Worm (Caenorhabditis elegans) whole organism, L2 larva: ENCODE measurements around the gene paqr-3.

ENCODE experiments used
- C34F6.9 ChIP-seq: fragments of 150-350 bp; optimal IDR thresholded peaks from 2 replicates; lab custom pipeline; 2014; ENCODE audit warnings: missing biosample characterization, missing genetic modification characterization
- F13H6.1 ChIP-seq: sonication (generic microtip); optimal IDR thresholded peaks from 2 replicates; lab custom pipeline; 2016; ENCODE audit warnings: missing genetic modification characterization, missing compliant biosample characterization
- R02D3.7 ChIP-seq: fragments of 150-350 bp; optimal IDR thresholded peaks from 2 replicates; lab custom pipeline; 2014; ENCODE audit warnings: missing biosample characterization, missing genetic modification characterization
- ZK546.5 ChIP-seq: sonication (generic microtip); optimal IDR thresholded peaks from 2 replicates; lab custom pipeline; 2017; ENCODE audit warnings: missing biosample characterization, missing genetic modification characterization
- alr-1 ChIP-seq: fragments of 150-350 bp; optimal IDR thresholded peaks from 2 replicates; lab custom pipeline; 2014; ENCODE audit warnings: missing biosample characterization, missing genetic modification characterization
- aly-2 ChIP-seq: fragments of 150-350 bp; optimal IDR thresholded peaks from 2 replicates; lab custom pipeline; 2014; ENCODE audit warnings: missing biosample characterization, missing genetic modification characterization
- ama-1 ChIP-seq: fragments of 150-350 bp; optimal IDR thresholded peaks from 2 replicates; lab custom pipeline; 2018; ENCODE audit warnings: inconsistent platforms
- blmp-1 ChIP-seq: sonication (generic microtip); optimal IDR thresholded peaks from 2 replicates; lab custom pipeline; 2017; ENCODE audit warnings: missing genetic modification characterization, mild to moderate bottlenecking, missing compliant biosample characterization, antibody characterized with exemption, moderate library complexity; ENCODE audit not compliant: insufficient read depth
- ceh-16 ChIP-seq: fragments of 150-350 bp; optimal IDR thresholded peaks from 2 replicates; lab custom pipeline; 2014; ENCODE audit warnings: missing biosample characterization, missing genetic modification characterization
- egl-27 ChIP-seq: sonication (generic microtip); optimal IDR thresholded peaks from 3 replicates; lab custom pipeline; 2017; ENCODE audit warnings: missing biosample characterization, missing genetic modification reagents, missing genetic modification characterization
- elt-1 ChIP-seq: fragments of 150-350 bp; optimal IDR thresholded peaks from 2 replicates; lab custom pipeline; 2014; ENCODE audit warnings: missing biosample characterization, missing genetic modification characterization
- fos-1 ChIP-seq: fragments of 150-350 bp; optimal IDR thresholded peaks from 2 replicates; lab custom pipeline; 2014; ENCODE audit warnings: missing biosample characterization, missing genetic modification characterization
- lin-13 ChIP-seq: fragments of 150-350 bp; optimal IDR thresholded peaks from 2 replicates; lab custom pipeline; 2014; ENCODE audit warnings: missing biosample characterization, missing genetic modification reagents, missing genetic modification characterization
- lin-39 ChIP-seq: fragments of 150-350 bp; optimal IDR thresholded peaks from 2 replicates; lab custom pipeline; 2014; ENCODE audit warnings: missing biosample characterization, missing genetic modification reagents, missing genetic modification characterization
- lsy-2 ChIP-seq, 2 experiments: fragments of 150-350 bp in 1 of 2; sonication (generic microtip) in 1 of 2; optimal IDR thresholded peaks; 2 replicates each; lab custom pipeline; 2014 to 2017; ENCODE audit warnings: missing biosample characterization in 2 of 2, missing genetic modification characterization in 2 of 2
- mab-5 ChIP-seq: fragments of 150-350 bp; optimal IDR thresholded peaks from 2 replicates; lab custom pipeline; 2014; ENCODE audit warnings: missing biosample characterization, missing genetic modification characterization
- nhr-10 ChIP-seq: sonication (generic microtip); optimal IDR thresholded peaks from 2 replicates; lab custom pipeline; 2017; ENCODE audit warnings: missing biosample characterization, missing genetic modification characterization
- nhr-11 ChIP-seq: fragments of 150-350 bp; optimal IDR thresholded peaks from 2 replicates; lab custom pipeline; 2014; ENCODE audit warnings: missing biosample characterization, missing genetic modification characterization
- nhr-12 ChIP-seq: fragments of 150-350 bp; optimal IDR thresholded peaks from 2 replicates; lab custom pipeline; 2014; ENCODE audit warnings: missing biosample characterization, missing genetic modification characterization
- nhr-129 ChIP-seq: fragments of 150-350 bp; optimal IDR thresholded peaks from 2 replicates; lab custom pipeline; 2014; ENCODE audit warnings: missing biosample characterization, missing genetic modification characterization
- nhr-21 ChIP-seq: fragments of 150-350 bp; optimal IDR thresholded peaks from 2 replicates; lab custom pipeline; 2014; ENCODE audit warnings: missing biosample characterization, missing genetic modification characterization
- nhr-237 ChIP-seq: fragments of 150-350 bp; optimal IDR thresholded peaks from 2 replicates; lab custom pipeline; 2014; ENCODE audit warnings: missing biosample characterization, missing genetic modification characterization
- nhr-25 ChIP-seq: fragments of 150-350 bp; sonication (generic microtip); optimal IDR thresholded peaks from 3 replicates; lab custom pipeline; 2014; ENCODE audit warnings: missing biosample characterization, missing genetic modification characterization
- nhr-77 ChIP-seq: fragments of 150-350 bp; optimal IDR thresholded peaks from 2 replicates; lab custom pipeline; 2014; ENCODE audit warnings: missing biosample characterization, missing genetic modification characterization
- peb-1 ChIP-seq: fragments of 150-350 bp; optimal IDR thresholded peaks from 2 replicates; lab custom pipeline; 2014; ENCODE audit warnings: missing biosample characterization, missing genetic modification characterization
- sem-4 ChIP-seq: fragments of 150-350 bp; optimal IDR thresholded peaks from 2 replicates; lab custom pipeline; 2014; ENCODE audit warnings: missing biosample characterization, missing genetic modification reagents, missing genetic modification characterization
- skn-1 ChIP-seq: sonication (generic microtip); optimal IDR thresholded peaks from 2 replicates; lab custom pipeline; 2017; ENCODE audit warnings: missing biosample characterization, missing genetic modification characterization
- sma-3 ChIP-seq: sonication (generic microtip); optimal IDR thresholded peaks from 2 replicates; lab custom pipeline; 2016; ENCODE audit warnings: missing genetic modification reagents, missing genetic modification characterization, missing compliant biosample characterization
- ztf-1 ChIP-seq: fragments of 200-800 bp; sonication (Bioruptor generic); conservative IDR thresholded peaks from 2 replicates; pipeline ENCODE4 v1.3.6; 2022; ENCODE audit warnings: missing genetic modification characterization, missing compliant biosample characterization
- ztf-4 ChIP-seq: fragments of 150-350 bp; optimal IDR thresholded peaks from 2 replicates; lab custom pipeline; 2014; ENCODE audit warnings: missing biosample characterization, missing genetic modification characterization

Gene paqr-3

ce11 chrIV:14395531-14395930 lies 12.0 kb upstream of the paqr-3 start:
- no peak for TF ChIP-seq ztf-1 (GFP tag; lab: Robert Waterston, UW)
- no peak for TF ChIP-seq nhr-10
- no peak for TF ChIP-seq lin-13 (GFP tag; lab: Kevin White, UChicago)
- TF ChIP-seq elt-1 (tag; lab: Kevin White, UChicago) = no peak
- no peak for TF ChIP-seq ama-1 (lab: Kevin White, UChicago)
- no peak for TF ChIP-seq sem-4 (tag; lab: Kevin White, UChicago)
- TF ChIP-seq nhr-21 = no peak
- TF ChIP-seq egl-27 (tag; lab: Kevin White, UChicago) = no peak
- TF ChIP-seq ZK546.5 (tag; lab: Kevin White, UChicago) = no peak
- TF ChIP-seq, all 48 proteins: peak for 0

ce11 chrIV:14394812-14395211 lies 11.3 kb upstream of the paqr-3 start:
- TF ChIP-seq lin-39 (tag; lab: Kevin White, UChicago) = no peak
- no peak for TF ChIP-seq ama-1 (lab: Kevin White, UChicago)

- TF ChIP-seq elt-1 (tag; lab: Kevin White, UChicago) = no peak
- no peak for TF ChIP-seq nhr-11 (tag; lab: Kevin White, UChicago)
- TF ChIP-seq nhr-21 = no peak
- no peak for TF ChIP-seq lin-13 (GFP tag; lab: Kevin White, UChicago)
- no peak for TF ChIP-seq R02D3.7 (tag; lab: Kevin White, UChicago)
- TF ChIP-seq aly-2 (tag; lab: Kevin White, UChicago) = no peak
- no peak for TF ChIP-seq nhr-10
- TF ChIP-seq skn-1 (tag; lab: Kevin White, UChicago) = no peak
- TF ChIP-seq C34F6.9 (tag; lab: Kevin White, UChicago) = no peak
- no peak for TF ChIP-seq nhr-12 (tag; lab: Kevin White, UChicago)
- no peak for TF ChIP-seq lin-39 (tag; lab: Kevin White, UChicago)
Measured at ce11 chrIV:14393838-14394237, 10.4 kb upstream of the paqr-3 start, which contains the start of gene clc-8. Gene clc-8, plus strand, starts transcription at chrIV:14394138.

ce11 chrIV:14391746-14392145 lies 8.3 kb upstream of the paqr-3 start:
- TF ChIP-seq ceh-16 (tag; lab: Kevin White, UChicago) = no peak
- no peak for TF ChIP-seq lin-39 (tag; lab: Kevin White, UChicago)
- no peak for TF ChIP-seq elt-1 (tag; lab: Kevin White, UChicago)
- TF ChIP-seq sma-3 (GFP tag; lab: Kevin White, UChicago) = peak; percentile 26
- peak; percentile 34 for TF ChIP-seq nhr-25 (tag; lab: Kevin White, UChicago)
- peak; percentile 18 for TF ChIP-seq sem-4 (tag; lab: Kevin White, UChicago)
- peak; percentile 44 for TF ChIP-seq nhr-129 (tag; lab: Kevin White, UChicago)
- TF ChIP-seq blmp-1 (tag; lab: Kevin White, UChicago) = peak; percentile 27

- TF ChIP-seq mab-5 (tag; lab: Kevin White, UChicago) = no peak
- TF ChIP-seq nhr-129 (tag; lab: Kevin White, UChicago) = no peak
- TF ChIP-seq F13H6.1 (tag; lab: Kevin White, UChicago) = no peak
- no peak for TF ChIP-seq elt-1 (tag; lab: Kevin White, UChicago)
- TF ChIP-seq, all 48 proteins: peak for 0
Measured at ce11 chrIV:14391268-14391667, 7.8 kb upstream of the paqr-3 start.

ce11 chrIV:14390023-14390614 lies 6.6 kb upstream of the paqr-3 start:
- TF ChIP-seq sem-4 (tag; lab: Kevin White, UChicago) (peak; percentile 10), nhr-129 (tag; lab: Kevin White, UChicago) (peak; percentile 14), fos-1 (no peak), nhr-25 (tag; lab: Kevin White, UChicago) (peak; percentile 15), nhr-237 (tag; lab: Kevin White, UChicago) (no peak), alr-1 (tag; lab: Kevin White, UChicago) (no peak)

ce11 chrIV:14389070-14389469 lies 5.6 kb upstream of the paqr-3 start:
- TF ChIP-seq blmp-1 (tag; lab: Kevin White, UChicago) (peak; percentile 47), nhr-25 (tag; lab: Kevin White, UChicago) (peak; percentile 35), nhr-129 (tag; lab: Kevin White, UChicago) (peak; percentile 65), nhr-77 (tag; lab: Kevin White, UChicago) (no peak), elt-1 (tag; lab: Kevin White, UChicago) (no peak), ztf-4 (no peak), ceh-16 (tag; lab: Kevin White, UChicago) (peak; percentile 10), fos-1 (peak; percentile 10), peb-1 (no peak), lsy-2 (tag; optimal IDR thresholded peaks at IDR 0.05; lab: Kevin White, UChicago) (no peak)
